Worm (Caenorhabditis elegans) whole organism, L4 larva: ENCODE measurements around the gene C15B12.8.

ENCODE experiments used
- F37D6.2 ChIP-seq: sonication (generic microtip); optimal IDR thresholded peaks from 2 replicates; lab custom pipeline; 2016; ENCODE audit warnings: mild to moderate bottlenecking, missing genetic modification characterization, missing compliant biosample characterization
- ZK337.2 ChIP-seq: fragments of 200-800 bp; sonication (Bioruptor generic); IDR thresholded peaks from 2 replicates; pipeline ENCODE4 v1.3.6; 2022; ENCODE audit warnings: missing genetic modification reagents, missing genetic modification characterization, missing compliant biosample characterization
- ama-1 ChIP-seq: fragments of 150-350 bp; optimal IDR thresholded peaks from 2 replicates; lab custom pipeline; 2014; ENCODE audit warnings: inconsistent platforms, mixed read lengths
- fkh-10 ChIP-seq: fragments of 150-350 bp; optimal IDR thresholded peaks from 2 replicates; lab custom pipeline; 2014; ENCODE audit warnings: missing biosample characterization, missing genetic modification reagents, missing genetic modification characterization
- hmg-1.1 ChIP-seq: fragments of 200-800 bp; sonication (Bioruptor generic); IDR thresholded peaks from 2 replicates; pipeline ENCODE4 v1.3.6; 2022; ENCODE audit warnings: missing genetic modification reagents, missing genetic modification characterization, missing compliant biosample characterization
- mdl-1 ChIP-seq, 2 experiments: fragments of 150-350 bp in 1 of 2; sonication (generic microtip) in 1 of 2; optimal IDR thresholded peaks; 2 replicates each; lab custom pipeline; 2014 to 2017; ENCODE audit warnings: missing biosample characterization in 2 of 2, missing genetic modification characterization in 2 of 2
- mdt-29 ChIP-seq: fragments of 200-800 bp; sonication (Bioruptor generic); IDR thresholded peaks from 2 replicates; pipeline ENCODE4 v1.3.6; 2022; ENCODE audit warnings: missing genetic modification reagents, missing genetic modification characterization, missing compliant biosample characterization
- nhr-25 ChIP-seq: sonication (generic microtip); optimal IDR thresholded peaks from 2 replicates; lab custom pipeline; 2017; ENCODE audit warnings: missing genetic modification characterization, mild to moderate bottlenecking, missing compliant biosample characterization, antibody characterized with exemption, moderate library complexity, borderline replicate concordance; ENCODE audit not compliant: insufficient read depth
- pha-4 ChIP-seq, 2 experiments: fragments of 150-350 bp in 1 of 2; fragments of 200-800 bp in 1 of 2; sonication (Bioruptor generic) in 1 of 2; IDR thresholded peaks in 1 of 2; optimal IDR thresholded peaks in 1 of 2; 2 replicates each; pipeline versions ENCODE4 v1.3.6 to Lab custom; 2014 to 2022; ENCODE audit warnings: missing genetic modification characterization in 2 of 2, missing genetic modification reagents in 2 of 2, missing biosample characterization in 1 of 2, missing compliant biosample characterization in 1 of 2
- pqm-1 ChIP-seq: sonication (generic microtip); optimal IDR thresholded peaks from 2 replicates; lab custom pipeline; 2017; ENCODE audit warnings: missing biosample characterization, missing genetic modification characterization
- snpc-4 ChIP-seq: fragments of 150-350 bp; optimal IDR thresholded peaks from 2 replicates; lab custom pipeline; 2014; ENCODE audit warnings: missing biosample characterization, missing genetic modification characterization

DNA sequence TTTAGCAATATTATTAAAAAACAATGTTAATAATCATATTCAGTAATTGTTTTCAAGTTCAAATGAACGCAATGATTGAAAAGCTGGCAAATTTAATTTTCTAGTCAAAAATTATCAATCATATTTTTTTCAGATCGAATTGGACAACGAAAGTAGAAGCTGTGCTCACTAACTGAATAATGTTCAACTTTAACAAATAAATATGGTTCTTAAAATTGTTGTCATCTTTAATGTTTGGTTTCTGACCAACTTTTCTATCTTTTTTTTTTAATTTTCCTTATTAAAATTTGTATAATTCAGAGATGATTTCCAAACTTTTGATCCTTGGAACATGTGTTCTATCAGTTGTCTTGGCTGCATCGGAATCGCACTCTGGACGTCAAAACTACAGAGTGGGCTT lies 37.9 kb downstream of the C15B12.8 start, which contains the start of gene ttr-35:
- TF ChIP-seq mdt-29 (GFP tag; lab: Robert Waterston, UW) (no peak), fkh-10 (GFP tag; lab: Kevin White, UChicago) (no peak), pqm-1 (no peak), ama-1 (lab: Kevin White, UChicago) (no peak), hmg-1.1 (GFP tag; lab: Robert Waterston, UW) (no peak), mdl-1 (tag; optimal IDR thresholded peaks at IDR 0.05; lab: Kevin White, UChicago) (no peak), ZK337.2 (GFP tag; lab: Robert Waterston, UW) (no peak), pha-4 (GFP tag; IDR thresholded peaks at IDR 0.05; lab: Robert Waterston, UW) (no peak), pha-4 (tag; optimal IDR thresholded peaks at IDR 0.05; lab: Kevin White, UChicago) (no peak), nhr-25 (tag; lab: Kevin White, UChicago) (no peak), snpc-4 (tag; lab: Kevin White, UChicago) (no peak), F37D6.2 (tag; lab: Kevin White, UChicago) (no peak)
